Fruit fly (Drosophila melanogaster) whole organism, embryonic: ENCODE data around the gene dnc.

ENCODE experiments used
- Bteb2 ChIP-seq: fragments of 200-800 bp; sonication (Bioruptor generic); optimal IDR thresholded peaks from 2 replicates; lab custom pipeline; 2016; ENCODE audit warnings: missing biosample characterization, missing genetic modification characterization
- CG11456 ChIP-seq: fragments of 200-800 bp; sonication (Bioruptor generic); IDR thresholded peaks from 3 replicates; pipeline ENCODE4 v1.3.6; 2022; ENCODE audit warnings: missing biosample characterization, missing genetic modification characterization
- CG11504 ChIP-seq: fragments of 200-800 bp; sonication (Bioruptor generic); optimal IDR thresholded peaks from 3 replicates; lab custom pipeline; 2019; ENCODE audit warnings: missing biosample characterization, mild to moderate bottlenecking, missing genetic modification characterization, moderate library complexity
- CG12299 ChIP-seq: fragments of 200-800 bp; sonication (Bioruptor generic); optimal IDR thresholded peaks from 2 replicates; lab custom pipeline; 2018; ENCODE audit warnings: missing biosample characterization, mild to moderate bottlenecking, missing genetic modification characterization
- CG14710 ChIP-seq: fragments of 200-800 bp; sonication (Bioruptor generic); optimal IDR thresholded peaks from 3 replicates; lab custom pipeline; 2019; ENCODE audit warnings: missing biosample characterization, mild to moderate bottlenecking, missing genetic modification characterization, moderate library complexity
- CG14965 ChIP-seq: fragments of 200-800 bp; sonication (Bioruptor generic); optimal IDR thresholded peaks from 2 replicates; lab custom pipeline; 2016; ENCODE audit warnings: missing biosample characterization, missing genetic modification characterization, borderline replicate concordance
- CG1603 ChIP-seq: fragments of 200-800 bp; sonication (Bioruptor generic); optimal IDR thresholded peaks from 2 replicates; lab custom pipeline; 2019; ENCODE audit warnings: missing biosample characterization, mild to moderate bottlenecking, missing genetic modification characterization, moderate library complexity
- CG17385 ChIP-seq: fragments of 200-800 bp; sonication (Bioruptor generic); optimal IDR thresholded peaks from 3 replicates; lab custom pipeline; 2018; ENCODE audit warnings: missing biosample characterization, mild to moderate bottlenecking, missing genetic modification characterization
- CG31441 ChIP-seq: fragments of 200-800 bp; sonication (Bioruptor generic); IDR thresholded peaks from 2 replicates; pipeline ENCODE4 v1.3.6; 2022; ENCODE audit warnings: missing biosample characterization, missing genetic modification characterization
- CG34224 ChIP-seq: fragments of 200-800 bp; sonication (Bioruptor generic); IDR thresholded peaks from 3 replicates; pipeline ENCODE4 v1.3.6; 2022; ENCODE audit warnings: missing biosample characterization, missing genetic modification characterization; ENCODE audit not compliant: partially characterized antibody
- CG5245 ChIP-seq: fragments of 200-800 bp; sonication (Bioruptor generic); optimal IDR thresholded peaks from 3 replicates; lab custom pipeline; 2016; ENCODE audit warnings: missing biosample characterization, missing genetic modification characterization
- CG6175 ChIP-seq: fragments of 200-800 bp; sonication (Bioruptor generic); IDR thresholded peaks from 3 replicates; pipeline ENCODE4 v1.3.6; 2022; ENCODE audit warnings: missing biosample characterization, missing genetic modification characterization
- CG7745 ChIP-seq: fragments of 200-800 bp; sonication (Bioruptor generic); optimal IDR thresholded peaks from 2 replicates; lab custom pipeline; 2018; ENCODE audit warnings: missing biosample characterization, mild to moderate bottlenecking, missing genetic modification characterization, moderate library complexity
- CG7786 ChIP-seq: fragments of 200-800 bp; sonication (Bioruptor generic); optimal IDR thresholded peaks from 2 replicates; lab custom pipeline; 2016; ENCODE audit warnings: missing biosample characterization, missing genetic modification characterization
- CG8089 ChIP-seq: fragments of 200-800 bp; sonication (Bioruptor generic); optimal IDR thresholded peaks from 3 replicates; lab custom pipeline; 2016; ENCODE audit warnings: missing biosample characterization, missing genetic modification characterization
- CG9932 ChIP-seq: fragments of 200-800 bp; sonication (Bioruptor generic); IDR thresholded peaks from 2 replicates; pipeline ENCODE4 v1.3.6; 2022; ENCODE audit warnings: missing biosample characterization, missing genetic modification characterization
- Dad ChIP-seq: fragments of 200-800 bp; sonication (Bioruptor generic); optimal IDR thresholded peaks from 3 replicates; lab custom pipeline; 2016; ENCODE audit warnings: missing biosample characterization, missing genetic modification characterization
- ERR ChIP-seq: fragments of 200-800 bp; sonication (Bioruptor generic); optimal IDR thresholded peaks from 2 replicates; lab custom pipeline; 2016; ENCODE audit warnings: missing biosample characterization, missing genetic modification characterization
- Gug ChIP-seq: fragments of 200-800 bp; sonication (Bioruptor generic); IDR thresholded peaks from 4 replicates; pipeline ENCODE4 v1.3.6; 2022; ENCODE audit warnings: missing biosample characterization, missing genetic modification characterization
- HmgD ChIP-seq: fragments of 200-800 bp; sonication (Bioruptor generic); optimal IDR thresholded peaks from 3 replicates; lab custom pipeline; 2016; ENCODE audit warnings: missing biosample characterization, missing genetic modification characterization
- Hmr ChIP-seq: fragments of 200-800 bp; sonication (Bioruptor generic); optimal IDR thresholded peaks from 3 replicates; lab custom pipeline; 2017; ENCODE audit warnings: mild to moderate bottlenecking, missing biosample characterization, missing genetic modification reagents, missing genetic modification characterization
- Nf-YA ChIP-seq: fragments of 200-800 bp; sonication (Bioruptor generic); IDR thresholded peaks from 2 replicates; pipeline ENCODE4 v1.3.6; 2022; ENCODE audit warnings: missing biosample characterization, missing genetic modification characterization
- Six4 ChIP-seq: fragments of 200-800 bp; sonication (Bioruptor generic); optimal IDR thresholded peaks from 2 replicates; lab custom pipeline; 2016; ENCODE audit warnings: missing biosample characterization, missing genetic modification characterization
- Trl ChIP-seq, 3 experiments: fragments of >200 bp in 2 of 3; fragments of 200-800 bp in 1 of 3; sonication (Bioruptor generic) in 1 of 3; optimal IDR thresholded peaks; 2 replicates in 1 of 3; 3 replicates in 2 of 3; lab custom pipeline; 2016 to 2017; ENCODE audit warnings: missing biosample characterization in 1 of 3, missing genetic modification characterization in 1 of 3
- Usf ChIP-seq: fragments of 200-800 bp; sonication (Bioruptor generic); optimal IDR thresholded peaks from 2 replicates; lab custom pipeline; 2017; ENCODE audit warnings: missing genotype, missing biosample characterization, missing genetic modification characterization
- Xbp1 ChIP-seq: fragments of 200-800 bp; sonication (Bioruptor generic); optimal IDR thresholded peaks from 3 replicates; lab custom pipeline; 2016; ENCODE audit warnings: missing biosample characterization, mild to moderate bottlenecking, missing genetic modification characterization
- chinmo ChIP-seq: fragments of 200-800 bp; sonication (Bioruptor generic); IDR thresholded peaks from 4 replicates; pipeline ENCODE4 v1.3.6; 2022; ENCODE audit warnings: missing biosample characterization, missing genetic modification characterization; ENCODE audit not compliant: partially characterized antibody
- croc ChIP-seq: fragments of 200-800 bp; sonication (Bioruptor generic); conservative IDR thresholded peaks from 3 replicates; pipeline ENCODE4 v1.3.6; 2022; ENCODE audit warnings: missing biosample characterization, missing genetic modification characterization
- crol ChIP-seq: fragments of 200-800 bp; sonication (Bioruptor generic); IDR thresholded peaks from 2 replicates; pipeline ENCODE4 v1.3.6; 2022; ENCODE audit warnings: missing biosample characterization, missing genetic modification characterization
- da ChIP-seq: fragments of 200-800 bp; sonication (Bioruptor generic); optimal IDR thresholded peaks from 2 replicates; lab custom pipeline; 2016; ENCODE audit warnings: missing biosample characterization, missing genetic modification characterization
- fu2 ChIP-seq: fragments of 200-800 bp; sonication (Bioruptor generic); optimal IDR thresholded peaks from 2 replicates; lab custom pipeline; 2016; ENCODE audit warnings: missing biosample characterization, missing genetic modification characterization
- gfzf ChIP-seq: fragments of 200-800 bp; sonication (Bioruptor generic); optimal IDR thresholded peaks from 2 replicates; lab custom pipeline; 2016; ENCODE audit warnings: missing biosample characterization, mild to moderate bottlenecking, missing genetic modification characterization, moderate library complexity
- grn ChIP-seq: fragments of 200-800 bp; sonication (Bioruptor generic); optimal IDR thresholded peaks from 3 replicates; lab custom pipeline; 2017; ENCODE audit warnings: missing biosample characterization, missing genetic modification characterization
- insv ChIP-seq, 2 experiments: fragments of 200-800 bp; sonication (Bioruptor generic); optimal IDR thresholded peaks; 3 replicates each; lab custom pipeline; 2016 to 2018; ENCODE audit warnings: missing biosample characterization in 2 of 2, missing genetic modification characterization in 2 of 2
- lola ChIP-seq, 3 experiments: fragments of >200 bp in 2 of 3; fragments of 200-800 bp in 1 of 3; sonication (Bioruptor generic) in 1 of 3; optimal IDR thresholded peaks; 2 replicates each; lab custom pipeline; 2017 to 2019; ENCODE audit warnings: missing biosample characterization in 3 of 3, missing genetic modification characterization in 3 of 3, mild to moderate bottlenecking in 1 of 3, moderate library complexity in 1 of 3
- schlank ChIP-seq: fragments of 200-800 bp; sonication (Bioruptor generic); optimal IDR thresholded peaks from 2 replicates; lab custom pipeline; 2018; ENCODE audit warnings: missing biosample characterization, mild to moderate bottlenecking, missing genetic modification characterization
- seq ChIP-seq: fragments of 200-800 bp; sonication (Bioruptor generic); IDR thresholded peaks from 2 replicates; pipeline ENCODE4 v1.3.6; 2022; ENCODE audit warnings: missing biosample characterization, missing genetic modification characterization
- stc ChIP-seq: fragments of 200-800 bp; sonication (Bioruptor generic); IDR thresholded peaks from 2 replicates; pipeline ENCODE4 v1.3.6; 2022; ENCODE audit warnings: missing biosample characterization, missing genetic modification characterization
- stwl ChIP-seq: fragments of 200-800 bp; sonication (Bioruptor generic); optimal IDR thresholded peaks from 3 replicates; lab custom pipeline; 2018; ENCODE audit warnings: missing biosample characterization, mild to moderate bottlenecking, missing genetic modification characterization, moderate library complexity
- sug ChIP-seq: fragments of 200-800 bp; optimal IDR thresholded peaks from 2 replicates; lab custom pipeline; 2019; ENCODE audit warnings: missing biosample characterization, mild to moderate bottlenecking, missing genetic modification characterization, moderate library complexity
- tgo ChIP-seq: fragments of 200-800 bp; sonication (Bioruptor generic); IDR thresholded peaks from 3 replicates; pipeline ENCODE4 v1.3.6; 2022; ENCODE audit warnings: missing biosample characterization, missing genetic modification characterization
- tup ChIP-seq: fragments of 200-800 bp; sonication (Bioruptor generic); optimal IDR thresholded peaks from 2 replicates; lab custom pipeline; 2016; ENCODE audit warnings: missing biosample characterization, mild to moderate bottlenecking, missing genetic modification characterization, moderate library complexity
- unc-4 ChIP-seq: fragments of 200-800 bp; sonication (Bioruptor generic); IDR thresholded peaks from 2 replicates; pipeline ENCODE4 v1.3.6; 2022; ENCODE audit warnings: missing biosample characterization, missing genetic modification characterization; ENCODE audit not compliant: partially characterized antibody

dnc gene

dm6 chrX:3381667-3382066 lies 205.4 kb downstream of the dnc start (continued):
- no peak; the same call in 2 of the 3 replicates for TF ChIP-seq CG6175 (GFP tag; lab: Robert Waterston, UW)
- TF ChIP-seq CG11456 (GFP tag; lab: Robert Waterston, UW): no peak
- TF ChIP-seq da: peak; percentile 57
- peak; percentile 67 for TF ChIP-seq CG9932
- peak; percentile 55; the same call in 2 of the 3 replicates for TF ChIP-seq croc
- peak; percentile 50 for TF ChIP-seq Six4
- TF ChIP-seq Bteb2 (GFP tag; lab: Kevin White, UChicago): peak; percentile 56
- no peak for TF ChIP-seq CG12299 (tag; lab: Kevin White, UChicago)
- peak; percentile 55 for TF ChIP-seq CG8089 (GFP tag; lab: Kevin White, UChicago)
- no peak for TF ChIP-seq stwl (tag; lab: Kevin White, UChicago)
- peak in 1 of 3 experiments; percentile 30 for TF ChIP-seq lola (GFP tag; optimal IDR thresholded peaks at IDR 0.05; lab: Kevin White, UChicago)
- TF ChIP-seq gfzf (GFP tag; lab: Kevin White, UChicago): no peak
- TF ChIP-seq Xbp1 (GFP tag; lab: Kevin White, UChicago): peak; percentile 78
- TF ChIP-seq sug (tag; lab: Kevin White, UChicago): no peak
- TF ChIP-seq HmgD (GFP tag; lab: Kevin White, UChicago): peak; percentile 6
- peak; percentile 63 for TF ChIP-seq Hmr (GFP tag; lab: Kevin White, UChicago)
- TF ChIP-seq grn (GFP tag; lab: Kevin White, UChicago): peak; percentile 40
- peak; percentile 51 for TF ChIP-seq CG5245 (GFP tag; lab: Kevin White, UChicago)
- TF ChIP-seq CG1603: peak; percentile 87
- peak; percentile 27 for TF ChIP-seq CG14710 (tag; lab: Kevin White, UChicago)
- peak; percentile 66; the same call in 3 of the 4 replicates for TF ChIP-seq Gug
- peak; percentile 31; the same call in 1 of the 2 replicates for TF ChIP-seq seq
- TF ChIP-seq insv (GFP tag; optimal IDR thresholded peaks at IDR 0.05; lab: Kevin White, UChicago): no peak
- peak; percentile 57 for TF ChIP-seq CG17385 (GFP tag; lab: Kevin White, UChicago)
- TF ChIP-seq Dad (GFP tag; lab: Kevin White, UChicago): peak; percentile 52
- TF ChIP-seq CG7745 (tag; lab: Kevin White, UChicago): no peak
- 0 out of 2 replicates have a peak, but pooled peaks have one; percentile 12 for TF ChIP-seq Nf-YA
- TF ChIP-seq schlank (tag; lab: Kevin White, UChicago): no peak

- no peak for TF ChIP-seq CG31441 (GFP tag; lab: Robert Waterston, UW)
- TF ChIP-seq unc-4: no peak
- TF ChIP-seq CG34224 (GFP tag; lab: Robert Waterston, UW): peak; percentile 23; the same call in 1 of the 3 replicates
- 0 out of 2 replicates have a peak, but pooled peaks have one; percentile 2 for TF ChIP-seq stc (GFP tag; lab: Robert Waterston, UW)
- TF ChIP-seq fu2: no peak
- TF ChIP-seq crol (GFP tag; lab: Robert Waterston, UW): peak; percentile 24; the same call in 1 of the 2 replicates
- no peak for TF ChIP-seq tup (GFP tag; lab: Kevin White, UChicago)
- peak; percentile 76; the same call in 1 of the 4 replicates for TF ChIP-seq chinmo (GFP tag; lab: Robert Waterston, UW)
- no peak for TF ChIP-seq ERR
- peak; percentile 25 to 58 for TF ChIP-seq Trl (optimal IDR thresholded peaks at IDR 0.05; lab: Kevin White, UChicago)
- no peak for TF ChIP-seq Trl (GFP tag; optimal IDR thresholded peaks at IDR 0.05; lab: Kevin White, UChicago)
- peak; percentile 37 for TF ChIP-seq CG11504 (tag; lab: Kevin White, UChicago)
- TF ChIP-seq CG17385 (GFP tag; lab: Kevin White, UChicago): peak; percentile 26
- no peak for TF ChIP-seq Usf (GFP tag; lab: Kevin White, UChicago)
- no peak for TF ChIP-seq CG7786 (GFP tag; lab: Kevin White, UChicago)
- TF ChIP-seq CG14965 (GFP tag; lab: Kevin White, UChicago): no peak
- 0 out of 3 replicates have a peak, but pooled peaks have one; percentile 0 for TF ChIP-seq tgo (GFP tag; lab: Robert Waterston, UW)
Observed at dm6 chrX:3382075-3382474, 205.8 kb downstream of the dnc start.
